Fruit fly (Drosophila melanogaster) whole organism, embryonic: Measurements from ENCODE around the gene CG31904.

ENCODE experiments used
- Aef1 ChIP-seq: fragments of 200-800 bp; sonication (Bioruptor generic); IDR thresholded peaks from 3 replicates; pipeline ENCODE4 v1.3.6; 2022; ENCODE audit warnings: missing biosample characterization, missing genetic modification characterization
- Atf6 ChIP-seq: fragments of 200-800 bp; sonication (Bioruptor generic); IDR thresholded peaks from 2 replicates; pipeline ENCODE4 v1.3.6; 2022; ENCODE audit warnings: missing biosample characterization, missing genetic modification characterization
- Bdp1 ChIP-seq: fragments of 200-800 bp; sonication (Bioruptor generic); optimal IDR thresholded peaks from 3 replicates; lab custom pipeline; 2016; ENCODE audit warnings: missing biosample characterization, missing genetic modification characterization
- CG10274 ChIP-seq: fragments of 200-800 bp; sonication (Bioruptor generic); optimal IDR thresholded peaks from 3 replicates; lab custom pipeline; 2017; ENCODE audit warnings: missing biosample characterization, mild to moderate bottlenecking, missing genetic modification characterization
- CG10959 ChIP-seq: fragments of 200-800 bp; sonication (Bioruptor generic); IDR thresholded peaks from 2 replicates; pipeline ENCODE4 v1.3.6; 2022; ENCODE audit warnings: missing biosample characterization, missing genetic modification characterization
- CG12299 ChIP-seq: fragments of 200-800 bp; sonication (Bioruptor generic); optimal IDR thresholded peaks from 2 replicates; lab custom pipeline; 2018; ENCODE audit warnings: missing biosample characterization, mild to moderate bottlenecking, missing genetic modification characterization
- CG12744 ChIP-seq: fragments of 200-800 bp; sonication (Bioruptor generic); optimal IDR thresholded peaks from 2 replicates; lab custom pipeline; 2016; ENCODE audit warnings: missing biosample characterization, missing genetic modification characterization
- CG14014 ChIP-seq: fragments of 200-800 bp; sonication (Bioruptor generic); IDR thresholded peaks from 2 replicates; pipeline ENCODE4 v1.3.6; 2022; ENCODE audit warnings: missing biosample characterization, missing genetic modification characterization
- CG14050 ChIP-seq: fragments of 200-800 bp; sonication (Bioruptor generic); IDR thresholded peaks from 3 replicates; pipeline ENCODE4 v1.3.6; 2022; ENCODE audit warnings: missing biosample characterization, missing genetic modification characterization
- CG2120 ChIP-seq: fragments of 200-800 bp; sonication (Bioruptor generic); optimal IDR thresholded peaks from 3 replicates; lab custom pipeline; 2016; ENCODE audit warnings: missing biosample characterization, missing genetic modification characterization
- CG2712 ChIP-seq: fragments of 200-800 bp; optimal IDR thresholded peaks from 3 replicates; lab custom pipeline; 2019; ENCODE audit warnings: missing biosample characterization, mild to moderate bottlenecking, missing genetic modification characterization, moderate library complexity
- CG30403 ChIP-seq: fragments of 200-800 bp; sonication (Bioruptor generic); optimal IDR thresholded peaks from 3 replicates; lab custom pipeline; 2016; ENCODE audit warnings: missing biosample characterization, missing genetic modification characterization
- CG31365 ChIP-seq: fragments of 200-800 bp; sonication (Bioruptor generic); optimal IDR thresholded peaks from 2 replicates; lab custom pipeline; 2018; ENCODE audit warnings: missing biosample characterization, mild to moderate bottlenecking, missing genetic modification characterization
- CG42726 ChIP-seq: fragments of 200-800 bp; sonication (Bioruptor generic); IDR thresholded peaks from 2 replicates; pipeline ENCODE4 v1.3.6; 2022; ENCODE audit warnings: missing biosample characterization, missing genetic modification characterization; ENCODE audit not compliant: partially characterized antibody
- CG6254 ChIP-seq: fragments of 200-800 bp; sonication (Bioruptor generic); optimal IDR thresholded peaks from 3 replicates; lab custom pipeline; 2017; ENCODE audit warnings: mild to moderate bottlenecking, missing biosample characterization, missing genetic modification reagents, missing genetic modification characterization
- CG7372 ChIP-seq: fragments of 200-800 bp; sonication (Bioruptor generic); IDR thresholded peaks from 2 replicates; pipeline ENCODE4 v1.3.6; 2022; ENCODE audit warnings: missing biosample characterization, missing genetic modification characterization
- CoRest ChIP-seq: fragments of 200-800 bp; sonication (Bioruptor generic); optimal IDR thresholded peaks from 3 replicates; lab custom pipeline; 2018; ENCODE audit warnings: missing biosample characterization, mild to moderate bottlenecking, missing genetic modification characterization, moderate library complexity
- D19A ChIP-seq: fragments of 200-800 bp; optimal IDR thresholded peaks from 3 replicates; lab custom pipeline; 2019; ENCODE audit warnings: missing biosample characterization, mild to moderate bottlenecking, missing genetic modification characterization, moderate library complexity
- Dad ChIP-seq: fragments of 200-800 bp; sonication (Bioruptor generic); optimal IDR thresholded peaks from 3 replicates; lab custom pipeline; 2016; ENCODE audit warnings: missing biosample characterization, missing genetic modification characterization
- Doc2 ChIP-seq: fragments of 200-800 bp; sonication (Bioruptor generic); IDR thresholded peaks from 2 replicates; pipeline ENCODE4 v1.3.6; 2022; ENCODE audit warnings: missing biosample characterization, missing genetic modification characterization
- Fer1 ChIP-seq: fragments of 200-800 bp; sonication (Bioruptor generic); optimal IDR thresholded peaks from 2 replicates; lab custom pipeline; 2017; ENCODE audit warnings: missing biosample characterization, mild to moderate bottlenecking, missing genetic modification characterization
- H2.0 ChIP-seq: fragments of 200-800 bp; sonication (Bioruptor generic); IDR thresholded peaks from 2 replicates; pipeline ENCODE4 v1.3.6; 2022; ENCODE audit warnings: missing biosample characterization, missing genetic modification characterization
- Mrtf ChIP-seq: fragments of 200-800 bp; sonication (Bioruptor generic); IDR thresholded peaks from 3 replicates; pipeline ENCODE4 v1.3.6; 2022; ENCODE audit warnings: missing biosample characterization, missing genetic modification characterization
- Optix ChIP-seq: fragments of 200-800 bp; sonication (Bioruptor generic); IDR thresholded peaks from 3 replicates; pipeline ENCODE4 v1.3.6; 2022; ENCODE audit warnings: missing biosample characterization, missing genetic modification characterization
- Pdp1 ChIP-seq, 2 experiments: fragments of 200-800 bp; sonication (Bioruptor generic); optimal IDR thresholded peaks; 3 replicates each; lab custom pipeline; 2016; ENCODE audit warnings: missing biosample characterization in 2 of 2, missing genetic modification characterization in 2 of 2, mild to moderate bottlenecking in 1 of 2, moderate library complexity in 1 of 2
- Sox102F ChIP-seq: fragments of 200-800 bp; sonication (Bioruptor generic); optimal IDR thresholded peaks from 2 replicates; lab custom pipeline; 2018; ENCODE audit warnings: missing biosample characterization, mild to moderate bottlenecking, missing genetic modification characterization, moderate library complexity
- Sry-β ChIP-seq: fragments of 200-800 bp; sonication (Bioruptor generic); optimal IDR thresholded peaks from 2 replicates; lab custom pipeline; 2018; ENCODE audit warnings: missing biosample characterization, mild to moderate bottlenecking, missing genetic modification characterization, moderate library complexity
- Xbp1 ChIP-seq: fragments of 200-800 bp; sonication (Bioruptor generic); optimal IDR thresholded peaks from 3 replicates; lab custom pipeline; 2016; ENCODE audit warnings: missing biosample characterization, mild to moderate bottlenecking, missing genetic modification characterization
- Xrp1 ChIP-seq: fragments of 200-800 bp; sonication (Bioruptor generic); IDR thresholded peaks from 2 replicates; pipeline ENCODE4 v1.3.6; 2022; ENCODE audit warnings: missing biosample characterization, missing genetic modification characterization
- amos ChIP-seq: fragments of 200-800 bp; sonication (Bioruptor generic); IDR thresholded peaks from 2 replicates; pipeline ENCODE4 v1.3.6; 2022; ENCODE audit warnings: missing biosample characterization, missing genetic modification characterization; ENCODE audit not compliant: partially characterized antibody
- aop ChIP-seq: fragments of 200-800 bp; sonication (Bioruptor generic); IDR thresholded peaks from 2 replicates; pipeline ENCODE4 v1.3.6; 2022; ENCODE audit warnings: missing biosample characterization, missing genetic modification characterization
- br ChIP-seq: fragments of >200 bp; optimal IDR thresholded peaks from 2 replicates; lab custom pipeline; 2017
- crol ChIP-seq: fragments of 200-800 bp; sonication (Bioruptor generic); IDR thresholded peaks from 2 replicates; pipeline ENCODE4 v1.3.6; 2022; ENCODE audit warnings: missing biosample characterization, missing genetic modification characterization
- cwo ChIP-seq: fragments of 200-800 bp; sonication (Bioruptor generic); optimal IDR thresholded peaks from 3 replicates; lab custom pipeline; 2017; ENCODE audit warnings: missing biosample characterization, missing genetic modification characterization, mild to moderate bottlenecking, moderate library complexity, missing genetic modification reagents
- dmrt11E ChIP-seq: fragments of 200-800 bp; sonication (Bioruptor generic); optimal IDR thresholded peaks from 3 replicates; lab custom pipeline; 2018; ENCODE audit warnings: missing biosample characterization, mild to moderate bottlenecking, missing genetic modification characterization, moderate library complexity
- eve ChIP-seq, 2 experiments: fragments of >200 bp; optimal IDR thresholded peaks; 2 replicates each; lab custom pipeline; 2017; ENCODE audit warnings: missing biosample characterization in 2 of 2, missing genetic modification characterization in 2 of 2
- hkb ChIP-seq, 2 experiments: fragments of 200-800 bp in 1 of 2; fragments of >200 bp in 1 of 2; sonication (Bioruptor generic) in 1 of 2; IDR thresholded peaks in 1 of 2; optimal IDR thresholded peaks in 1 of 2; 2 replicates each; pipeline versions ENCODE4 v1.3.6 to Lab custom; 2017 to 2022; ENCODE audit warnings: missing biosample characterization in 1 of 2, missing genetic modification characterization in 1 of 2
- mam ChIP-seq: fragments of 200-800 bp; sonication (Bioruptor generic); optimal IDR thresholded peaks from 3 replicates; lab custom pipeline; 2016; ENCODE audit warnings: missing biosample characterization, missing genetic modification characterization
- pita ChIP-seq: fragments of 200-800 bp; sonication (Bioruptor generic); optimal IDR thresholded peaks from 2 replicates; lab custom pipeline; 2017; ENCODE audit warnings: missing biosample characterization, mild to moderate bottlenecking, missing genetic modification characterization
- psq ChIP-seq: fragments of 200-800 bp; sonication (Bioruptor generic); optimal IDR thresholded peaks from 2 replicates; lab custom pipeline; 2017; ENCODE audit warnings: missing biosample characterization, missing genetic modification characterization
- pzg ChIP-seq: fragments of 200-800 bp; sonication (Bioruptor generic); optimal IDR thresholded peaks from 3 replicates; lab custom pipeline; 2018; ENCODE audit warnings: missing biosample characterization, mild to moderate bottlenecking, missing genetic modification characterization, moderate library complexity
- scrt ChIP-seq: fragments of 200-800 bp; sonication (Bioruptor generic); optimal IDR thresholded peaks from 2 replicates; lab custom pipeline; 2018; ENCODE audit warnings: missing biosample characterization, mild to moderate bottlenecking, missing genetic modification characterization, moderate library complexity
- ssp ChIP-seq: fragments of 200-800 bp; sonication (Bioruptor generic); IDR thresholded peaks from 2 replicates; pipeline ENCODE4 v1.3.6; 2022; ENCODE audit warnings: missing biosample characterization, missing genetic modification characterization
- stc ChIP-seq: fragments of 200-800 bp; sonication (Bioruptor generic); IDR thresholded peaks from 2 replicates; pipeline ENCODE4 v1.3.6; 2022; ENCODE audit warnings: missing biosample characterization, missing genetic modification characterization
- tna ChIP-seq: fragments of 200-800 bp; sonication (Bioruptor generic); IDR thresholded peaks from 2 replicates; pipeline ENCODE4 v1.3.6; 2022; ENCODE audit warnings: missing biosample characterization, missing genetic modification characterization; ENCODE audit not compliant: partially characterized antibody
- ttk ChIP-seq: fragments of 200-800 bp; sonication (Bioruptor generic); IDR thresholded peaks from 2 replicates; pipeline ENCODE4 v2.1.2; 2022; ENCODE audit warnings: missing biosample characterization, missing genetic modification characterization
- twi ChIP-seq: fragments of 200-800 bp; optimal IDR thresholded peaks from 2 replicates; lab custom pipeline; 2019; ENCODE audit warnings: missing biosample characterization, mild to moderate bottlenecking, missing genetic modification characterization, moderate library complexity
- wdn ChIP-seq: fragments of 200-800 bp; sonication (Bioruptor generic); IDR thresholded peaks from 2 replicates; pipeline ENCODE4 v1.3.6; 2022; ENCODE audit warnings: missing biosample characterization, missing genetic modification characterization
- zfh1 ChIP-seq: fragments of 200-800 bp; sonication (Bioruptor generic); IDR thresholded peaks from 3 replicates; pipeline ENCODE4 v1.3.6; 2022; ENCODE audit warnings: missing biosample characterization, missing genetic modification characterization

CG31904 gene

dm6 chr2L:7782788-7783401 lies 44.3 kb upstream of the CG31904 start, which contains the start of gene Brd7-9 (continued):
- peak; percentile 72 for TF ChIP-seq Sox102F (GFP tag; lab: Kevin White, UChicago)
- TF ChIP-seq CG7372 (GFP tag; lab: Robert Waterston, UW): peak; percentile 24; the same call in 1 of the 2 replicates
- TF ChIP-seq CG2120 (GFP tag; lab: Kevin White, UChicago): peak; percentile 77
- no peak for TF ChIP-seq twi (tag; lab: Kevin White, UChicago)
- peak; percentile 68; the same call in 2 of the 3 replicates for TF ChIP-seq Optix (GFP tag; lab: Robert Waterston, UW)
- peak; percentile 74 for TF ChIP-seq CG6254 (GFP tag; lab: Kevin White, UChicago)
- TF ChIP-seq CG30403 (GFP tag; lab: Kevin White, UChicago): peak; percentile 70
- peak; percentile 81 for TF ChIP-seq Xrp1
- no peak for TF ChIP-seq pita (GFP tag; lab: Kevin White, UChicago)
- TF ChIP-seq wdn: peak; percentile 70; the same call in 1 of the 2 replicates
- peak; percentile 76 for TF ChIP-seq CG2712 (tag; lab: Kevin White, UChicago)
- no peak for TF ChIP-seq eve (GFP tag; optimal IDR thresholded peaks at IDR 0.05; lab: Kevin White, UChicago)
- no peak for TF ChIP-seq aop
- TF ChIP-seq Pdp1 (GFP tag; optimal IDR thresholded peaks at IDR 0.05; lab: Kevin White, UChicago): peak; percentile 65 to 76
- peak; percentile 48 for TF ChIP-seq CG31365
- TF ChIP-seq Doc2 (GFP tag; lab: Robert Waterston, UW): no peak
- no peak for TF ChIP-seq br (lab: Kevin White, UChicago)
- TF ChIP-seq CG14050: peak; percentile 77
- peak; percentile 80 for TF ChIP-seq Fer1 (GFP tag; lab: Kevin White, UChicago)
- TF ChIP-seq ttk (GFP tag; lab: Robert Waterston, UW): peak; percentile 71
- TF ChIP-seq pzg (GFP tag; lab: Kevin White, UChicago): peak; percentile 61
- TF ChIP-seq Xbp1: peak; percentile 78
- TF ChIP-seq Dad: peak; percentile 59
- TF ChIP-seq Sry-β: peak; percentile 10
- TF ChIP-seq CG14014: peak; percentile 83
- TF ChIP-seq dmrt11E: peak; percentile 52
- TF ChIP-seq crol: 0 out of 2 replicates have a peak, but pooled peaks have one; percentile 8
- TF ChIP-seq stc (GFP tag; lab: Robert Waterston, UW): peak; percentile 83
- peak; percentile 43 for TF ChIP-seq CG12744 (GFP tag; lab: Kevin White, UChicago)
- peak; percentile 39 for TF ChIP-seq CoRest (tag; lab: Kevin White, UChicago)
- TF ChIP-seq Atf6 (GFP tag; lab: Robert Waterston, UW): peak; percentile 86
- TF ChIP-seq scrt: peak; percentile 44
- TF ChIP-seq D19A: peak; percentile 58
- peak; percentile 56 for TF ChIP-seq CG12299 (tag; lab: Kevin White, UChicago)
- peak; percentile 33; the same call in 1 of the 2 replicates for TF ChIP-seq ssp (GFP tag; lab: Robert Waterston, UW)
- peak; percentile 86 for TF ChIP-seq H2.0 (GFP tag; lab: Robert Waterston, UW)
- no peak for TF ChIP-seq hkb (optimal IDR thresholded peaks at IDR 0.05; lab: Kevin White, UChicago)
- peak; percentile 91 for TF ChIP-seq hkb (GFP tag; IDR thresholded peaks at IDR 0.05; lab: Robert Waterston, UW)
- TF ChIP-seq cwo (GFP tag; lab: Kevin White, UChicago): peak; percentile 72
- peak; percentile 80 for TF ChIP-seq zfh1 (GFP tag; lab: Robert Waterston, UW)
- TF ChIP-seq Aef1 (GFP tag; lab: Robert Waterston, UW): peak; percentile 60
- no peak for TF ChIP-seq psq (GFP tag; lab: Kevin White, UChicago)
- peak; percentile 47 for TF ChIP-seq amos (GFP tag; lab: Robert Waterston, UW)
- TF ChIP-seq CG10274 (GFP tag; lab: Kevin White, UChicago): peak; percentile 7
- peak; percentile 6 for TF ChIP-seq Bdp1
- TF ChIP-seq CG42726 (GFP tag; lab: Robert Waterston, UW): no peak
- peak; percentile 35; the same call in 1 of the 3 replicates for TF ChIP-seq Mrtf (GFP tag; lab: Robert Waterston, UW)
- TF ChIP-seq CG10959 (GFP tag; lab: Robert Waterston, UW): peak; percentile 63
- peak; percentile 64 for TF ChIP-seq mam (GFP tag; lab: Kevin White, UChicago)
- 0 out of 2 replicates have a peak, but pooled peaks have one; percentile 36 for TF ChIP-seq tna (GFP tag; lab: Robert Waterston, UW)
